Worm (Caenorhabditis elegans): Measurements from ENCODE around the gene lgc-54.

- no peak for TF ChIP-seq hlh-30 (tag; optimal IDR thresholded peaks at IDR 0.05; ENCODE audit: insufficient read depth)
- TF ChIP-seq ama-1 (optimal IDR thresholded peaks at IDR 0.05): no peak
- no peak for TF ChIP-seq sox-4 (tag; optimal IDR thresholded peaks at IDR 0.05)
- TF ChIP-seq nhr-11 (tag; optimal IDR thresholded peaks at IDR 0.05): no peak
- TF ChIP-seq ceh-14 (tag; optimal IDR thresholded peaks at IDR 0.05): no peak
- TF ChIP-seq hlh-6 (tag; optimal IDR thresholded peaks at IDR 0.05): no peak
- no peak for TF ChIP-seq fkh-10 (GFP tag; optimal IDR thresholded peaks at IDR 0.05)
- no peak for TF ChIP-seq pha-4 (tag; optimal IDR thresholded peaks at IDR 0.05)
- no peak for TF ChIP-seq pqm-1 (tag; optimal IDR thresholded peaks at IDR 0.05)
- TF ChIP-seq rnt-1 (tag; optimal IDR thresholded peaks at IDR 0.05): no peak
Measured at ce11 chrV:6806340-6806739, 40.1 kb downstream of the lgc-54 start, which contains the start of gene dmsr-12.

Measured in whole organism, late embryonic.